Worm (Caenorhabditis elegans): ENCODE data around the gene C24A3.1.

DNA sequence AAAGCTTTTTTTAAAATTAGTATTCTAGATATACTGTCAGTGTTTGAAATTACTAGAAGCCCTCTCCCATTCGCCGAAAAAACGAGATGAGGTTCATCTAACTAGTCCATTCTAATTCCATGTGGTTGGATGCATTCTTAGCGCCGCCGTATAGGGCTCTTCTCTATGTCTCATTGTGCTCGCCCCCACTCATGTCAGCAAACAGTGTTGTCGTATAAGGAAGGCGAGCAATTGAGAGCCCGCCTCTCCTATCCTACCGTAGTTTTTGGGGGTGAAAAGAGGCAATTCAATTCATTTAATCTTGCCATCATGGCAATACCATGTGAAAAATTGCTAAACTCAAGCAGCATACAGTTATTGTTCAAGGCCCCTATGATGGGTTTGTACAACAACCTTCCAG is 49.8 kb downstream of the C24A3.1 start, which contains the start of gene F47E1.20:
- TF ChIP-seq ztf-16 (tag; optimal IDR thresholded peaks at IDR 0.05) (no peak), ama-1 (optimal IDR thresholded peaks at IDR 0.05) (no peak), fax-1 (tag; optimal IDR thresholded peaks at IDR 0.05) (no peak), pros-1 (tag; optimal IDR thresholded peaks at IDR 0.05) (no peak)
